Fruit fly (Drosophila melanogaster) whole organism, prepupa: ENCODE measurements around the gene HDAC6.

Experiments
- Blimp-1 ChIP-seq: fragments of 200-800 bp; sonication (Bioruptor generic); optimal IDR thresholded peaks from 3 replicates; lab custom pipeline; 2017; ENCODE audit warnings: missing biosample characterization, missing genetic modification characterization, mild to moderate bottlenecking, moderate library complexity, missing genetic modification reagents
- CG10631 ChIP-seq: fragments of 200-800 bp; sonication (Bioruptor generic); optimal IDR thresholded peaks from 2 replicates; lab custom pipeline; 2016; ENCODE audit warnings: missing biosample characterization, missing genetic modification characterization
- CG10669 ChIP-seq: fragments of 200-800 bp; sonication (Bioruptor generic); optimal IDR thresholded peaks from 3 replicates; lab custom pipeline; 2018; ENCODE audit warnings: missing biosample characterization, mild to moderate bottlenecking, missing genetic modification characterization, moderate library complexity
- CG11762 ChIP-seq: fragments of 200-800 bp; sonication (Bioruptor generic); optimal IDR thresholded peaks from 3 replicates; lab custom pipeline; 2016; ENCODE audit warnings: missing biosample characterization, missing genetic modification characterization; ENCODE audit not compliant: insufficient read depth
- CG1621 ChIP-seq: fragments of 200-800 bp; sonication (Bioruptor generic); optimal IDR thresholded peaks from 3 replicates; lab custom pipeline; 2018; ENCODE audit warnings: missing biosample characterization, mild to moderate bottlenecking, missing genetic modification characterization
- CG3032 ChIP-seq: fragments of 200-800 bp; optimal IDR thresholded peaks from 2 replicates; lab custom pipeline; 2019; ENCODE audit warnings: missing biosample characterization, mild to moderate bottlenecking, missing genetic modification characterization, moderate library complexity
- CG31627 ChIP-seq: fragments of 200-800 bp; sonication (Bioruptor generic); optimal IDR thresholded peaks from 3 replicates; lab custom pipeline; 2016; ENCODE audit warnings: missing biosample characterization, missing genetic modification characterization
- CG32006 ChIP-seq: fragments of 200-800 bp; sonication (Bioruptor generic); optimal IDR thresholded peaks from 3 replicates; lab custom pipeline; 2017; ENCODE audit warnings: missing biosample characterization, mild to moderate bottlenecking, missing genetic modification characterization
- CG34406 ChIP-seq: fragments of 200-800 bp; sonication (Bioruptor generic); optimal IDR thresholded peaks from 3 replicates; lab custom pipeline; 2016; ENCODE audit warnings: missing biosample characterization, missing genetic modification characterization
- CG3919 ChIP-seq: fragments of 200-800 bp; sonication (Bioruptor generic); optimal IDR thresholded peaks from 3 replicates; lab custom pipeline; 2016; ENCODE audit warnings: missing biosample characterization, missing genetic modification characterization
- CG6163 ChIP-seq: fragments of 200-800 bp; sonication (Bioruptor generic); IDR thresholded peaks from 3 replicates; pipeline ENCODE4 v1.3.6; 2022; ENCODE audit warnings: missing biosample characterization, missing genetic modification characterization
- CG6276 ChIP-seq: fragments of 200-800 bp; sonication (Bioruptor generic); optimal IDR thresholded peaks from 2 replicates; lab custom pipeline; 2017; ENCODE audit warnings: missing biosample characterization, mild to moderate bottlenecking, missing genetic modification characterization
- CG6792 ChIP-seq: fragments of 200-800 bp; sonication (Bioruptor generic); optimal IDR thresholded peaks from 3 replicates; lab custom pipeline; 2016; ENCODE audit warnings: missing biosample characterization, missing genetic modification characterization
- CG6808 ChIP-seq: fragments of 200-800 bp; sonication (Bioruptor generic); optimal IDR thresholded peaks from 3 replicates; lab custom pipeline; 2017; ENCODE audit warnings: missing biosample characterization, missing genetic modification characterization, mild to moderate bottlenecking, moderate library complexity, missing genetic modification reagents
- CG6854 ChIP-seq: fragments of 200-800 bp; sonication (Bioruptor generic); optimal IDR thresholded peaks from 2 replicates; lab custom pipeline; 2017; ENCODE audit warnings: missing biosample characterization, mild to moderate bottlenecking, missing genetic modification characterization
- CG7368 ChIP-seq: fragments of 200-800 bp; sonication (Bioruptor generic); optimal IDR thresholded peaks from 3 replicates; lab custom pipeline; 2016; ENCODE audit warnings: missing biosample characterization, missing genetic modification characterization
- CG8319 ChIP-seq: fragments of 200-800 bp; sonication (Bioruptor generic); optimal IDR thresholded peaks from 3 replicates; lab custom pipeline; 2016; ENCODE audit warnings: missing biosample characterization, missing genetic modification characterization
- CG9139 ChIP-seq: fragments of 200-800 bp; sonication (Bioruptor generic); optimal IDR thresholded peaks from 3 replicates; lab custom pipeline; 2017; ENCODE audit warnings: missing biosample characterization, mild to moderate bottlenecking, missing genetic modification characterization
- Eip75B ChIP-seq: fragments of 200-800 bp; sonication (Bioruptor generic); optimal IDR thresholded peaks from 3 replicates; lab custom pipeline; 2016; ENCODE audit warnings: missing biosample characterization, missing genetic modification characterization
- Eip78C ChIP-seq: fragments of 200-800 bp; sonication (Bioruptor generic); peaks from one replicate; lab custom pipeline; 2016; ENCODE audit warnings: missing biosample characterization, missing genetic modification characterization
- Eip93F ChIP-seq: fragments of 200-800 bp; sonication (Bioruptor generic); optimal IDR thresholded peaks from 2 replicates; lab custom pipeline; 2016; ENCODE audit warnings: missing biosample characterization, mild to moderate bottlenecking, missing genetic modification characterization
- Ets96B ChIP-seq: fragments of 200-800 bp; optimal IDR thresholded peaks from 2 replicates; lab custom pipeline; 2019; ENCODE audit warnings: missing biosample characterization, mild to moderate bottlenecking, missing genetic modification characterization, moderate library complexity
- Gug ChIP-seq: fragments of 200-800 bp; sonication (Bioruptor generic); IDR thresholded peaks from 2 replicates; pipeline ENCODE4 v1.3.6; 2022; ENCODE audit warnings: missing biosample characterization, missing genetic modification characterization
- Hr38 ChIP-seq: sonication (Bioruptor generic); optimal IDR thresholded peaks from 2 replicates; lab custom pipeline; 2016; ENCODE audit warnings: missing biosample characterization, missing genetic modification characterization
- Hr4 ChIP-seq: fragments of 200-800 bp; sonication (Bioruptor generic); optimal IDR thresholded peaks from 3 replicates; lab custom pipeline; 2016; ENCODE audit warnings: missing biosample characterization, missing genetic modification characterization
- Lpt ChIP-seq: fragments of 200-800 bp; sonication (Bioruptor generic); optimal IDR thresholded peaks from 3 replicates; lab custom pipeline; 2016; ENCODE audit warnings: missing biosample characterization, missing genetic modification characterization
- Sox14 ChIP-seq: fragments of 200-800 bp; sonication (Bioruptor generic); optimal IDR thresholded peaks from 3 replicates; lab custom pipeline; 2016; ENCODE audit warnings: missing biosample characterization, missing genetic modification characterization
- Sox15 ChIP-seq: fragments of 200-800 bp; sonication (Bioruptor generic); optimal IDR thresholded peaks from 3 replicates; lab custom pipeline; 2016; ENCODE audit warnings: missing biosample characterization, missing genetic modification characterization
- achi ChIP-seq: fragments of 200-800 bp; sonication (Bioruptor generic); optimal IDR thresholded peaks from 3 replicates; lab custom pipeline; 2016; ENCODE audit warnings: missing biosample characterization, missing genetic modification characterization
- acj6 ChIP-seq: fragments of 200-800 bp; sonication (Bioruptor generic); optimal IDR thresholded peaks from 3 replicates; lab custom pipeline; 2016; ENCODE audit warnings: missing biosample characterization, missing genetic modification characterization
- cyc ChIP-seq: fragments of 200-800 bp; sonication (Bioruptor generic); optimal IDR thresholded peaks from 3 replicates; lab custom pipeline; 2016; ENCODE audit warnings: missing biosample characterization, missing genetic modification characterization
- dac ChIP-seq: fragments of 200-800 bp; sonication (Bioruptor generic); optimal IDR thresholded peaks from 2 replicates; lab custom pipeline; 2017; ENCODE audit warnings: missing biosample characterization, mild to moderate bottlenecking, missing genetic modification characterization
- dsx ChIP-seq: fragments of 200-800 bp; optimal IDR thresholded peaks from 3 replicates; lab custom pipeline; 2019; ENCODE audit warnings: missing biosample characterization, mild to moderate bottlenecking, missing genetic modification characterization, moderate library complexity; ENCODE audit not compliant: poor library complexity, severe bottlenecking
- eg ChIP-seq: fragments of 200-800 bp; sonication (Bioruptor generic); IDR thresholded peaks from 3 replicates; pipeline ENCODE4 v1.3.6; 2022; ENCODE audit warnings: missing biosample characterization, missing genetic modification characterization
- esn ChIP-seq: fragments of 200-800 bp; sonication (Bioruptor generic); optimal IDR thresholded peaks from 2 replicates; lab custom pipeline; 2016; ENCODE audit warnings: missing biosample characterization, mild to moderate bottlenecking, missing genetic modification characterization, moderate library complexity
- fkh ChIP-seq: fragments of 200-800 bp; sonication (Bioruptor generic); optimal IDR thresholded peaks from 3 replicates; lab custom pipeline; 2017; ENCODE audit warnings: missing biosample characterization, mild to moderate bottlenecking, missing genetic modification characterization, moderate library complexity
- lz ChIP-seq: fragments of 200-800 bp; sonication (Bioruptor generic); optimal IDR thresholded peaks from 3 replicates; lab custom pipeline; 2016; ENCODE audit warnings: missing biosample characterization, missing genetic modification characterization
- net ChIP-seq: fragments of 200-800 bp; sonication (Bioruptor generic); optimal IDR thresholded peaks from 3 replicates; lab custom pipeline; 2016; ENCODE audit warnings: missing biosample characterization, missing genetic modification characterization
- ss ChIP-seq, 2 experiments: fragments of 200-800 bp; sonication (Bioruptor generic); optimal IDR thresholded peaks; 2 replicates in 1 of 2; 3 replicates in 1 of 2; lab custom pipeline; 2017 to 2018; ENCODE audit warnings: mild to moderate bottlenecking in 2 of 2, missing biosample characterization in 2 of 2, missing genetic modification characterization in 2 of 2, moderate library complexity in 1 of 2
- svp ChIP-seq: fragments of 200-800 bp; sonication (Bioruptor generic); peaks from one replicate; lab custom pipeline; 2016; ENCODE audit warnings: missing biosample characterization, missing genetic modification characterization
- topi ChIP-seq: fragments of 200-800 bp; sonication (Bioruptor generic); optimal IDR thresholded peaks from 3 replicates; lab custom pipeline; 2016; ENCODE audit warnings: missing biosample characterization, missing genetic modification characterization
- vri ChIP-seq: fragments of 200-800 bp; sonication (Bioruptor generic); optimal IDR thresholded peaks from 3 replicates; lab custom pipeline; 2016; ENCODE audit warnings: missing biosample characterization, mild to moderate bottlenecking, missing genetic modification characterization

Gene HDAC6

dm6 chrX:15333066-15333874, at the start of gene HDAC6, which contains the start of gene CG9114:
Gene HDAC6 (plus strand): TSS chrX:15333310.
Gene CG9114 (minus strand): TSS chrX:15333154.
- TF ChIP-seq lz (GFP tag; lab: Kevin White, UChicago) (peak; percentile 10), ss (GFP tag; optimal IDR thresholded peaks at IDR 0.05; lab: Kevin White, UChicago) (peak; percentile 3 to 9), CG7368 (GFP tag; lab: Kevin White, UChicago) (peak; percentile 0), esn (GFP tag; lab: Kevin White, UChicago) (peak; percentile 15), net (GFP tag; lab: Kevin White, UChicago) (peak; percentile 19), Hr38 (GFP tag; lab: Kevin White, UChicago) (no peak), eg (GFP tag; lab: Robert Waterston, UW) (peak; percentile 38; the same call in 1 of the 3 replicates), Eip75B (GFP tag; lab: Kevin White, UChicago) (peak; percentile 40), Lpt (GFP tag; lab: Kevin White, UChicago) (peak; percentile 31), svp (GFP tag; lab: Kevin White, UChicago) (peak; percentile 84), topi (peak; percentile 12), Sox14 (GFP tag; lab: Kevin White, UChicago) (peak; percentile 35), Gug (0 out of 2 replicates have a peak, but pooled peaks have one; percentile 13), vri (no peak), CG6792 (peak; percentile 12), CG34406 (peak; percentile 3), CG32006 (GFP tag; lab: Kevin White, UChicago) (no peak), CG3919 (GFP tag; lab: Kevin White, UChicago) (peak; percentile 27), fkh (GFP tag; lab: Kevin White, UChicago) (peak; percentile 68), CG6163 (GFP tag; lab: Robert Waterston, UW) (peak; percentile 53; the same call in 1 of the 3 replicates), CG1621 (no peak), Eip78C (GFP tag; lab: Kevin White, UChicago) (peak; percentile 59), cyc (no peak), CG11762 (no peak), CG6854 (GFP tag; lab: Kevin White, UChicago) (no peak), Blimp-1 (GFP tag; lab: Kevin White, UChicago) (no peak), dsx (GFP tag; lab: Kevin White, UChicago) (peak; percentile 51)

dm6 chrX:15292794-15293193, 40.3 kb upstream of the HDAC6 start, which contains the start of gene CG5877:
Gene CG5877 (plus strand): TSS chrX:15293031.
- TF ChIP-seq CG9139 (GFP tag; lab: Kevin White, UChicago) (no peak), topi (no peak), ss (GFP tag; optimal IDR thresholded peaks at IDR 0.05; lab: Kevin White, UChicago) (no peak)

- TF ChIP-seq CG10631 (GFP tag; lab: Kevin White, UChicago) (no peak), CG8319 (no peak), Hr38 (GFP tag; lab: Kevin White, UChicago) (no peak), CG3032 (peak; percentile 28), eg (GFP tag; lab: Robert Waterston, UW) (peak; percentile 19), acj6 (GFP tag; lab: Kevin White, UChicago) (no peak), CG6792 (no peak), CG11762 (no peak), CG6163 (GFP tag; lab: Robert Waterston, UW) (0 out of 3 replicates have a peak, but pooled peaks have one; percentile 7), achi (peak; percentile 3), CG6276 (GFP tag; lab: Kevin White, UChicago) (peak; percentile 57), dac (GFP tag; lab: Kevin White, UChicago) (no peak), CG10669 (GFP tag; lab: Kevin White, UChicago) (no peak), Sox15 (GFP tag; lab: Kevin White, UChicago) (no peak), Gug (no peak), Ets96B (no peak), Blimp-1 (GFP tag; lab: Kevin White, UChicago) (no peak), topi (no peak), esn (GFP tag; lab: Kevin White, UChicago) (peak; percentile 16), Eip75B (GFP tag; lab: Kevin White, UChicago) (no peak), Hr4 (GFP tag; lab: Kevin White, UChicago) (no peak), CG34406 (peak; percentile 35), net (GFP tag; lab: Kevin White, UChicago) (peak; percentile 20), svp (GFP tag; lab: Kevin White, UChicago) (no peak), CG6808 (GFP tag; lab: Kevin White, UChicago) (no peak), Eip93F (GFP tag; lab: Kevin White, UChicago) (no peak), CG3919 (GFP tag; lab: Kevin White, UChicago) (no peak), CG31627 (no peak), vri (no peak)
Measured at dm6 chrX:15296969-15297816, 35.9 kb upstream of the HDAC6 start, which contains the start of gene gce. Gene gce (plus strand): TSS chrX:15297766.
